Worm (Caenorhabditis elegans): Measurements from ENCODE around the gene bbs-2.

The bbs-2 gene

ce11 chrIV:7902221-7902904, 31.5 kb upstream of the bbs-2 start, which contains the start of gene arp-11 (continued):
- TF ChIP-seq ztf-4 (tag; optimal IDR thresholded peaks at IDR 0.05) (peak; percentile 60), ztf-11 (tag; optimal IDR thresholded peaks at IDR 0.05) (no peak), skn-1 (tag; optimal IDR thresholded peaks at IDR 0.05) (no peak), nhr-25 (tag; optimal IDR thresholded peaks at IDR 0.05) (peak; percentile 41), ceh-82 (tag; optimal IDR thresholded peaks at IDR 0.05) (no peak), elt-3 (tag; optimal IDR thresholded peaks at IDR 0.05) (no peak), Y55F3AM.14 (GFP tag; optimal IDR thresholded peaks at IDR 0.05) (no peak), lin-13 (GFP tag; optimal IDR thresholded peaks at IDR 0.05) (peak; percentile 57), zag-1 (tag; optimal IDR thresholded peaks at IDR 0.05) (no peak), unc-55 (GFP tag; optimal IDR thresholded peaks at IDR 0.05) (peak; percentile 92), egl-27 (tag; optimal IDR thresholded peaks at IDR 0.05) (peak; percentile 52), mdl-1 (tag; optimal IDR thresholded peaks at IDR 0.05) (no peak), ama-1 (optimal IDR thresholded peaks at IDR 0.05) (no peak), nhr-10 (tag; optimal IDR thresholded peaks at IDR 0.05) (no peak), ZK546.5 (tag; optimal IDR thresholded peaks at IDR 0.05) (no peak), nhr-129 (tag; optimal IDR thresholded peaks at IDR 0.05) (peak; percentile 88)

DNA sequence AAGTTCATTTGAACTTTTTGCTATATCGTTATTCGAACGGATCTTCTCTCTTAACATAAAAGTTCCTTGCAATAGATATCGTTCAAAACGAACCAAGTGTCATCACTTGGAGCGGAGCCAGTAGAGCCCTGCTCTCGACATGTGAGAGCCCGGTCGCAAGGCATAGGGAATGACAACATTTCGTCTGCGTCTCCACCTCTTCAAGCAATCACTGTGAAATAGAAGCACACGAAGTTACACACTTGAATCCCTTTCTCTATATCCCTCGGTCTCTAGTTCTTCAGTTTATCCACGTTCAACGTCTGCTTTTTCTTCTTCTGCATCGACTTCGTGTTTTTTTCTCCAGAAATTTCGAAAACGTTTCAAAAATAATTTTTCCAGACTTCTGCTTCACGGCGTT, 30.5 kb upstream of the bbs-2 start, which contains the start of gene C49H3.6:
Gene C49H3.6 (plus strand): TSS at position 380 of the 400 bp plus-strand sequence.
- TF ChIP-seq unc-55 (GFP tag; optimal IDR thresholded peaks at IDR 0.05) (peak; percentile 52), crh-2 (tag; optimal IDR thresholded peaks at IDR 0.05) (no peak), snpc-4 (tag; optimal IDR thresholded peaks at IDR 0.05) (no peak), ztf-1 (GFP tag; conservative IDR thresholded peaks at IDR 0.05) (no peak), mab-5 (tag; optimal IDR thresholded peaks at IDR 0.05) (no peak), lin-11 (tag; optimal IDR thresholded peaks at IDR 0.05) (peak; percentile 1), peb-1 (tag; optimal IDR thresholded peaks at IDR 0.05) (no peak), Y55F3AM.14 (GFP tag; optimal IDR thresholded peaks at IDR 0.05) (no peak), ZK546.5 (tag; optimal IDR thresholded peaks at IDR 0.05) (no peak), nhr-129 (tag; optimal IDR thresholded peaks at IDR 0.05) (peak; percentile 74), ceh-82 (tag; optimal IDR thresholded peaks at IDR 0.05) (no peak), sma-9 (GFP tag; optimal IDR thresholded peaks at IDR 0.05) (peak; percentile 29), sma-9 (tag; optimal IDR thresholded peaks at IDR 0.05) (no peak), ztf-4 (tag; optimal IDR thresholded peaks at IDR 0.05) (no peak), dmd-4 (tag; optimal IDR thresholded peaks at IDR 0.05) (no peak), elt-3 (tag; optimal IDR thresholded peaks at IDR 0.05) (no peak), unc-39 (tag; optimal IDR thresholded peaks at IDR 0.05) (no peak), lin-13 (GFP tag; optimal IDR thresholded peaks at IDR 0.05) (no peak), lsy-2 (tag; optimal IDR thresholded peaks at IDR 0.05) (peak; percentile 6 to 69), unc-62 (GFP tag; optimal IDR thresholded peaks at IDR 0.05) (no peak), ama-1 (optimal IDR thresholded peaks at IDR 0.05) (no peak), R02D3.7 (tag; optimal IDR thresholded peaks at IDR 0.05) (no peak), fos-1 (tag; optimal IDR thresholded peaks at IDR 0.05) (no peak), mdl-1 (tag; optimal IDR thresholded peaks at IDR 0.05) (no peak), C34F6.9 (tag; optimal IDR thresholded peaks at IDR 0.05) (peak; percentile 77), F13H6.1 (tag; optimal IDR thresholded peaks at IDR 0.05) (peak; percentile 30), sma-3 (GFP tag; optimal IDR thresholded peaks at IDR 0.05) (no peak), nhr-10 (tag; optimal IDR thresholded peaks at IDR 0.05) (no peak), sem-4 (tag; optimal IDR thresholded peaks at IDR 0.05) (peak; percentile 64), mbf-1 (tag; optimal IDR thresholded peaks at IDR 0.05) (no peak), ceh-16 (tag; optimal IDR thresholded peaks at IDR 0.05) (no peak), skn-1 (tag; optimal IDR thresholded peaks at IDR 0.05) (no peak), nhr-23 (tag; optimal IDR thresholded peaks at IDR 0.05) (no peak), gmeb-1 (tag; optimal IDR thresholded peaks at IDR 0.05) (no peak)

- TF ChIP-seq nhr-23 (tag; optimal IDR thresholded peaks at IDR 0.05) (no peak), nhr-129 (tag; optimal IDR thresholded peaks at IDR 0.05) (no peak), dmd-4 (tag; optimal IDR thresholded peaks at IDR 0.05) (no peak), R02D3.7 (tag; optimal IDR thresholded peaks at IDR 0.05) (no peak)
Measured at ce11 chrIV:7906643-7907042, 27.2 kb upstream of the bbs-2 start.
